Fruit fly (Drosophila melanogaster) whole organism, embryonic: ENCODE results near the gene VhaM9.7-d.
A peak's percentile ranks its signal among the peaks of the same experiment; 100 is the strongest.

Source experiments
- ATbp ChIP-seq: fragments of 200-800 bp; sonication (Bioruptor generic); optimal IDR thresholded peaks from 2 replicates; lab custom pipeline; 2017; ENCODE audit warnings: missing biosample characterization, mild to moderate bottlenecking, missing genetic modification characterization, missing genetic modification reagents
- Asciz ChIP-seq: fragments of 200-800 bp; sonication (Bioruptor generic); optimal IDR thresholded peaks from 2 replicates; lab custom pipeline; 2017; ENCODE audit warnings: missing biosample characterization, mild to moderate bottlenecking, missing genetic modification characterization, missing genetic modification reagents
- BtbVII ChIP-seq: fragments of 200-800 bp; sonication (Bioruptor generic); optimal IDR thresholded peaks from 3 replicates; lab custom pipeline; 2017; ENCODE audit warnings: missing biosample characterization, mild to moderate bottlenecking, missing genetic modification characterization
- Bteb2 ChIP-seq: fragments of 200-800 bp; sonication (Bioruptor generic); optimal IDR thresholded peaks from 2 replicates; lab custom pipeline; 2016; ENCODE audit warnings: missing biosample characterization, missing genetic modification characterization
- CG10209 ChIP-seq: fragments of 200-800 bp; sonication (Bioruptor generic); optimal IDR thresholded peaks from 3 replicates; lab custom pipeline; 2017; ENCODE audit warnings: missing biosample characterization, mild to moderate bottlenecking, missing genetic modification characterization, missing genetic modification reagents
- CG10543 ChIP-seq: fragments of 200-800 bp; sonication (Bioruptor generic); optimal IDR thresholded peaks from 3 replicates; lab custom pipeline; 2017; ENCODE audit warnings: missing biosample characterization, mild to moderate bottlenecking, missing genetic modification characterization, moderate library complexity
- CG12155 ChIP-seq: fragments of 200-800 bp; sonication (Bioruptor generic); optimal IDR thresholded peaks from 3 replicates; lab custom pipeline; 2016; ENCODE audit warnings: missing biosample characterization, missing genetic modification characterization
- CG12659 ChIP-seq: fragments of 200-800 bp; sonication (Bioruptor generic); optimal IDR thresholded peaks from 3 replicates; lab custom pipeline; 2017; ENCODE audit warnings: mild to moderate bottlenecking, missing biosample characterization, missing genetic modification reagents, missing genetic modification characterization
- CG13123 ChIP-seq: fragments of 200-800 bp; sonication (Bioruptor generic); optimal IDR thresholded peaks from 2 replicates; lab custom pipeline; 2016; ENCODE audit warnings: missing biosample characterization, missing genetic modification characterization
- CG15269 ChIP-seq: fragments of 200-800 bp; sonication (Bioruptor generic); optimal IDR thresholded peaks from 2 replicates; lab custom pipeline; 2018; ENCODE audit warnings: missing biosample characterization, mild to moderate bottlenecking, missing genetic modification characterization, moderate library complexity
- CG18011 ChIP-seq: fragments of 200-800 bp; sonication (Bioruptor generic); optimal IDR thresholded peaks from 2 replicates; lab custom pipeline; 2017; ENCODE audit warnings: missing biosample characterization, missing genetic modification characterization, mild to moderate bottlenecking, moderate library complexity, missing genotype
- CG2712 ChIP-seq: fragments of 200-800 bp; optimal IDR thresholded peaks from 3 replicates; lab custom pipeline; 2019; ENCODE audit warnings: missing biosample characterization, mild to moderate bottlenecking, missing genetic modification characterization, moderate library complexity
- CG5245 ChIP-seq: fragments of 200-800 bp; sonication (Bioruptor generic); optimal IDR thresholded peaks from 3 replicates; lab custom pipeline; 2016; ENCODE audit warnings: missing biosample characterization, missing genetic modification characterization
- CG6765 ChIP-seq: fragments of 200-800 bp; sonication (Bioruptor generic); optimal IDR thresholded peaks from 3 replicates; lab custom pipeline; 2017; ENCODE audit warnings: missing biosample characterization, mild to moderate bottlenecking, missing genetic modification characterization
- CG7271 ChIP-seq: fragments of 200-800 bp; sonication (Bioruptor generic); optimal IDR thresholded peaks from 2 replicates; lab custom pipeline; 2018; ENCODE audit warnings: missing biosample characterization, mild to moderate bottlenecking, missing genetic modification characterization, moderate library complexity
- CG7928 ChIP-seq: fragments of 200-800 bp; sonication (Bioruptor generic); optimal IDR thresholded peaks from 2 replicates; lab custom pipeline; 2017; ENCODE audit warnings: missing biosample characterization, mild to moderate bottlenecking, missing genetic modification characterization
- CG8290 ChIP-seq, 3 experiments: fragments of 200-800 bp; sonication (Bioruptor generic); optimal IDR thresholded peaks; 2 replicates each; lab custom pipeline; 2016 to 2019; ENCODE audit warnings: missing biosample characterization in 3 of 3, missing genetic modification characterization in 3 of 3, mild to moderate bottlenecking in 2 of 3, moderate library complexity in 1 of 3
- Deaf1 ChIP-seq: fragments of 200-800 bp; optimal IDR thresholded peaks from 3 replicates; lab custom pipeline; 2019; ENCODE audit warnings: missing biosample characterization, mild to moderate bottlenecking, missing genetic modification characterization, moderate library complexity
- Fer2 ChIP-seq: fragments of 200-800 bp; sonication (Bioruptor generic); optimal IDR thresholded peaks from 2 replicates; lab custom pipeline; 2018; ENCODE audit warnings: missing biosample characterization, mild to moderate bottlenecking, missing genetic modification characterization, moderate library complexity
- Hmr ChIP-seq: fragments of 200-800 bp; sonication (Bioruptor generic); optimal IDR thresholded peaks from 3 replicates; lab custom pipeline; 2017; ENCODE audit warnings: mild to moderate bottlenecking, missing biosample characterization, missing genetic modification reagents, missing genetic modification characterization
- Lim3 ChIP-seq: fragments of 200-800 bp; sonication (Bioruptor generic); IDR thresholded peaks from 2 replicates; pipeline ENCODE4 v1.3.6; 2022; ENCODE audit warnings: missing biosample characterization, missing genetic modification characterization
- Lpt ChIP-seq: fragments of >200 bp; optimal IDR thresholded peaks from 2 replicates; lab custom pipeline; 2018; ENCODE audit warnings: missing biosample characterization, missing genetic modification characterization
- NFAT ChIP-seq: fragments of 200-800 bp; sonication (Bioruptor generic); IDR thresholded peaks from 2 replicates; pipeline ENCODE4 v1.3.6; 2022; ENCODE audit warnings: missing biosample characterization, missing genetic modification characterization
- Nf-YC ChIP-seq: fragments of 200-800 bp; optimal IDR thresholded peaks from 3 replicates; lab custom pipeline; 2019; ENCODE audit warnings: missing biosample characterization, mild to moderate bottlenecking, missing genetic modification characterization, moderate library complexity
- Rfx ChIP-seq: fragments of 200-800 bp; sonication (Bioruptor generic); IDR thresholded peaks from 2 replicates; pipeline ENCODE4 v1.3.6; 2022; ENCODE audit warnings: missing biosample characterization, missing genetic modification characterization
- Spps ChIP-seq: fragments of 200-800 bp; sonication (Bioruptor generic); optimal IDR thresholded peaks from 2 replicates; lab custom pipeline; 2018; ENCODE audit warnings: missing biosample characterization, mild to moderate bottlenecking, missing genetic modification characterization
- al ChIP-seq: fragments of 200-800 bp; sonication (Bioruptor generic); IDR thresholded peaks from 2 replicates; pipeline ENCODE4 v1.3.6; 2022; ENCODE audit warnings: missing biosample characterization, missing genetic modification characterization
- br ChIP-seq: fragments of >200 bp; optimal IDR thresholded peaks from 2 replicates; lab custom pipeline; 2017
- btn ChIP-seq: fragments of 200-800 bp; sonication (Bioruptor generic); optimal IDR thresholded peaks from 2 replicates; lab custom pipeline; 2016; ENCODE audit warnings: missing biosample characterization, missing genetic modification characterization
- croc ChIP-seq: fragments of 200-800 bp; sonication (Bioruptor generic); conservative IDR thresholded peaks from 3 replicates; pipeline ENCODE4 v1.3.6; 2022; ENCODE audit warnings: missing biosample characterization, missing genetic modification characterization
- esg ChIP-seq: fragments of 200-800 bp; sonication (Bioruptor generic); conservative IDR thresholded peaks from 2 replicates; pipeline ENCODE4 v1.3.6; 2022; ENCODE audit warnings: missing biosample characterization, missing genetic modification characterization
- gce ChIP-seq: fragments of 200-800 bp; sonication (Bioruptor generic); IDR thresholded peaks from 3 replicates; pipeline ENCODE4 v1.3.6; 2022; ENCODE audit warnings: missing biosample characterization, missing genetic modification characterization
- gem ChIP-seq: fragments of 200-800 bp; sonication (Bioruptor generic); optimal IDR thresholded peaks from 2 replicates; lab custom pipeline; 2019; ENCODE audit warnings: missing biosample characterization, mild to moderate bottlenecking, missing genetic modification characterization, moderate library complexity
- hbn ChIP-seq: fragments of 200-800 bp; sonication (Bioruptor generic); IDR thresholded peaks from 2 replicates; pipeline ENCODE4 v1.3.6; 2022; ENCODE audit warnings: missing biosample characterization, missing genetic modification characterization; ENCODE audit not compliant: partially characterized antibody
- hkb ChIP-seq, 2 experiments: fragments of 200-800 bp in 1 of 2; fragments of >200 bp in 1 of 2; sonication (Bioruptor generic) in 1 of 2; IDR thresholded peaks in 1 of 2; optimal IDR thresholded peaks in 1 of 2; 2 replicates each; pipeline versions ENCODE4 v1.3.6 to Lab custom; 2017 to 2022; ENCODE audit warnings: missing biosample characterization in 1 of 2, missing genetic modification characterization in 1 of 2
- hth ChIP-seq: fragments of >200 bp; optimal IDR thresholded peaks from 2 replicates; lab custom pipeline; 2017; ENCODE audit warnings: inconsistent platforms
- inv ChIP-seq: fragments of 200-800 bp; sonication (Bioruptor generic); IDR thresholded peaks from 2 replicates; pipeline ENCODE4 v1.3.6; 2022; ENCODE audit warnings: missing biosample characterization, missing genetic modification characterization; ENCODE audit not compliant: partially characterized antibody
- jumu ChIP-seq: fragments of 200-800 bp; sonication (Bioruptor generic); optimal IDR thresholded peaks from 3 replicates; lab custom pipeline; 2016; ENCODE audit warnings: missing biosample characterization, missing genetic modification characterization
- ken ChIP-seq: fragments of 200-800 bp; sonication (Bioruptor generic); IDR thresholded peaks from 3 replicates; pipeline ENCODE4 v1.3.6; 2022; ENCODE audit warnings: missing biosample characterization, missing genetic modification characterization
- nom ChIP-seq: fragments of 200-800 bp; sonication (Bioruptor generic); optimal IDR thresholded peaks from 2 replicates; lab custom pipeline; 2017; ENCODE audit warnings: missing biosample characterization, missing genetic modification characterization, mild to moderate bottlenecking, moderate library complexity, missing genetic modification reagents
- ranshi ChIP-seq: fragments of 200-800 bp; sonication (Bioruptor generic); IDR thresholded peaks from 2 replicates; pipeline ENCODE4 v1.3.6; 2022; ENCODE audit warnings: missing biosample characterization, missing genetic modification characterization
- rib ChIP-seq: fragments of 200-800 bp; sonication (Bioruptor generic); IDR thresholded peaks from 2 replicates; pipeline ENCODE4 v1.3.6; 2022; ENCODE audit warnings: missing biosample characterization, missing genetic modification characterization
- sisA ChIP-seq: fragments of 200-800 bp; sonication (Bioruptor generic); IDR thresholded peaks from 2 replicates; pipeline ENCODE4 v1.3.6; 2022; ENCODE audit warnings: missing biosample characterization, missing genetic modification characterization
- sqz ChIP-seq: fragments of 200-800 bp; sonication (Bioruptor generic); optimal IDR thresholded peaks from 3 replicates; lab custom pipeline; 2018; ENCODE audit warnings: missing biosample characterization, mild to moderate bottlenecking, missing genetic modification characterization
- tin ChIP-seq: fragments of 200-800 bp; sonication (Bioruptor generic); optimal IDR thresholded peaks from 3 replicates; lab custom pipeline; 2016; ENCODE audit warnings: missing biosample characterization, missing genetic modification characterization
- tio ChIP-seq: fragments of 200-800 bp; sonication (Bioruptor generic); optimal IDR thresholded peaks from 2 replicates; lab custom pipeline; 2017; ENCODE audit warnings: missing biosample characterization, missing genetic modification characterization, inconsistent platforms
- trem ChIP-seq: fragments of 200-800 bp; optimal IDR thresholded peaks from 3 replicates; lab custom pipeline; 2019; ENCODE audit warnings: missing biosample characterization, mild to moderate bottlenecking, missing genetic modification characterization, moderate library complexity
- wek ChIP-seq: fragments of 200-800 bp; sonication (Bioruptor generic); optimal IDR thresholded peaks from 3 replicates; lab custom pipeline; 2018; ENCODE audit warnings: missing biosample characterization, mild to moderate bottlenecking, missing genetic modification characterization, moderate library complexity

The VhaM9.7-d gene

dm6 chr3R:16986181-16987074 is 11.4 kb downstream of the VhaM9.7-d start (continued):
- TF ChIP-seq Fer2 (tag; lab: Kevin White, UChicago), result peak; percentile 88
- TF ChIP-seq tio (GFP tag; lab: Kevin White, UChicago), result peak; percentile 82
- TF ChIP-seq sisA, result peak; percentile 93
- TF ChIP-seq CG8290 (GFP tag; optimal IDR thresholded peaks at IDR 0.05; lab: Kevin White, UChicago), result peak; percentile 82
- TF ChIP-seq CG8290 (tag; optimal IDR thresholded peaks at IDR 0.05; lab: Kevin White, UChicago), result peak in 1 of 2 experiments; percentile 99
- TF ChIP-seq CG5245 (GFP tag; lab: Kevin White, UChicago), result peak; percentile 78
- peak; percentile 86 for TF ChIP-seq CG13123
- TF ChIP-seq Nf-YC (tag; lab: Kevin White, UChicago), result peak; percentile 70
- peak; percentile 94 for TF ChIP-seq jumu (GFP tag; lab: Kevin White, UChicago)
- peak; percentile 91 for TF ChIP-seq gem (tag; lab: Kevin White, UChicago)
- TF ChIP-seq CG7271 (tag; lab: Kevin White, UChicago), result no peak
- peak; percentile 93 for TF ChIP-seq ranshi (GFP tag; lab: Robert Waterston, UW)
- peak; percentile 95 for TF ChIP-seq Bteb2 (GFP tag; lab: Kevin White, UChicago)
- peak; percentile 80 for TF ChIP-seq ATbp (GFP tag; lab: Kevin White, UChicago)
- peak; percentile 68 for TF ChIP-seq croc (GFP tag; lab: Robert Waterston, UW)
- TF ChIP-seq al (GFP tag; lab: Robert Waterston, UW), result peak; percentile 97
- TF ChIP-seq inv, result peak; percentile 11; the same call in 1 of the 2 replicates
- TF ChIP-seq CG10543 (GFP tag; lab: Kevin White, UChicago), result peak; percentile 98
- TF ChIP-seq trem (tag; lab: Kevin White, UChicago), result peak; percentile 21
- TF ChIP-seq br, result no peak
- TF ChIP-seq CG12155 (GFP tag; lab: Kevin White, UChicago), result peak; percentile 94
- TF ChIP-seq Spps (tag; lab: Kevin White, UChicago), result no peak
- peak; percentile 75 for TF ChIP-seq CG18011 (GFP tag; lab: Kevin White, UChicago)
- TF ChIP-seq hth (lab: Kevin White, UChicago), result no peak
- TF ChIP-seq BtbVII (GFP tag; lab: Kevin White, UChicago), result peak; percentile 87
- TF ChIP-seq rib (GFP tag; lab: Robert Waterston, UW), result peak; percentile 98
- peak; percentile 84 for TF ChIP-seq gce (GFP tag; lab: Robert Waterston, UW)
- TF ChIP-seq Rfx, result peak; percentile 99
- TF ChIP-seq Asciz (GFP tag; lab: Kevin White, UChicago), result peak; percentile 25
- TF ChIP-seq Deaf1 (tag; lab: Kevin White, UChicago), result peak; percentile 72
- TF ChIP-seq hkb (optimal IDR thresholded peaks at IDR 0.05; lab: Kevin White, UChicago), result no peak
- TF ChIP-seq hkb (GFP tag; IDR thresholded peaks at IDR 0.05; lab: Robert Waterston, UW), result peak; percentile 94
- TF ChIP-seq CG15269, result peak; percentile 97
- peak; percentile 99 for TF ChIP-seq NFAT (GFP tag; lab: Robert Waterston, UW)
- no peak for TF ChIP-seq hbn (GFP tag; lab: Robert Waterston, UW)
- peak; percentile 86 for TF ChIP-seq btn
- peak; percentile 72 for TF ChIP-seq nom
- TF ChIP-seq tin, result peak; percentile 85
- peak; percentile 69 for TF ChIP-seq CG7928
- peak; percentile 78 for TF ChIP-seq wek
- TF ChIP-seq CG10209 (GFP tag; lab: Kevin White, UChicago), result peak; percentile 93
- TF ChIP-seq sqz (GFP tag; lab: Kevin White, UChicago), result peak; percentile 43
- peak; percentile 94 for TF ChIP-seq CG12659 (GFP tag; lab: Kevin White, UChicago)
- peak; percentile 78 for TF ChIP-seq CG2712 (tag; lab: Kevin White, UChicago)
- TF ChIP-seq esg (GFP tag; lab: Robert Waterston, UW), result peak; percentile 97
- TF ChIP-seq Hmr (GFP tag; lab: Kevin White, UChicago), result peak; percentile 97
- peak; percentile 95 for TF ChIP-seq ken (GFP tag; lab: Robert Waterston, UW)
- TF ChIP-seq Lpt (GFP tag; lab: Kevin White, UChicago), result no peak
- peak; percentile 90 for TF ChIP-seq Lim3 (GFP tag; lab: Robert Waterston, UW)
- peak; percentile 88 for TF ChIP-seq CG6765 (GFP tag; lab: Kevin White, UChicago)
